Worm (Caenorhabditis elegans): Measurements from ENCODE around the gene cest-1.1.
A peak's percentile ranks its signal among the peaks of the same experiment; 100 is the strongest.

Gene cest-1.1

ce11 chrV:14176572-14176971 is 10.0 kb upstream of the cest-1.1 start:
- no peak for TF ChIP-seq efl-1 (optimal IDR thresholded peaks at IDR 0.05)
- no peak for TF ChIP-seq efl-1 (GFP tag; optimal IDR thresholded peaks at IDR 0.05 in 1 of 2)
- TF ChIP-seq pax-3 (tag; optimal IDR thresholded peaks at IDR 0.05) = no peak
- TF ChIP-seq vab-15 (tag; optimal IDR thresholded peaks at IDR 0.05) = no peak
- TF ChIP-seq alr-1 (tag; optimal IDR thresholded peaks at IDR 0.05; ENCODE audit: borderline replicate concordance) = no peak
- no peak for TF ChIP-seq Y116A8C.19 (tag; optimal IDR thresholded peaks at IDR 0.05; ENCODE audit: borderline replicate concordance)
- TF ChIP-seq mdl-1 (tag; optimal IDR thresholded peaks at IDR 0.05) = no peak
- TF ChIP-seq hlh-17 (GFP tag; optimal IDR thresholded peaks at IDR 0.05; ENCODE audit: borderline replicate concordance) = no peak

DNA sequence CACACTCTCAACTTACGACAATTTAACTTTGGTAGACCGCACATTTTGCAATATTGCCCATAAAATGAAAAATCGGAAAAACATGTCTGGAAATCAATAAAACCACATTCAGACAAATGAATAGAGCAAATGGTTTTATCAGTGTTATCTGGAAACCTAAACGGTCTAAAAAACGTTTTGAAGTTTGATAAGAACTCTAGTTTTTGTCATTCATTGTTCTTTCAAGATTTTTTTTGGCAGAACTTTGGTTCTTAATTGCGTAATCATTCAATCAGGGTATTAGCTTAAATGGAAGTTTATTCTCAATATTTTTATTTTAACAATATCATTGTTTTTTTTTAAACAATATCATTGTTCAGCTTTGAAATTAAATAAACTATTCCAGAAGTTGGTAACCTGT is 8.7 kb upstream of the cest-1.1 start, which contains the start of gene cest-2.2:
cest-2.2 (minus strand) TSS at position 140 of the 400 bp plus-strand sequence.
- peak; percentile 21 for TF ChIP-seq elt-2 (tag; optimal IDR thresholded peaks at IDR 0.05)
- no peak for TF ChIP-seq ama-1 (optimal IDR thresholded peaks at IDR 0.05)

- TF ChIP-seq aha-1 (tag; optimal IDR thresholded peaks at IDR 0.05) = no peak
- TF ChIP-seq fkh-4 (tag; optimal IDR thresholded peaks at IDR 0.05; ENCODE audit: borderline replicate concordance) = no peak
- no peak for TF ChIP-seq lin-14 (GFP tag; optimal IDR thresholded peaks at IDR 0.05)
- TF ChIP-seq xbp-1 (tag; optimal IDR thresholded peaks at IDR 0.05) = no peak
- no peak for TF ChIP-seq ces-1 (GFP tag; optimal IDR thresholded peaks at IDR 0.05)
- TF ChIP-seq nhr-76 (tag; optimal IDR thresholded peaks at IDR 0.05) = no peak
- TF ChIP-seq lin-35 (GFP tag; optimal IDR thresholded peaks at IDR 0.05) = no peak
- TF ChIP-seq sup-37 (GFP tag; optimal IDR thresholded peaks at IDR 0.05) = no peak
- no peak for TF ChIP-seq ztf-4 (tag; optimal IDR thresholded peaks at IDR 0.05)
- TF ChIP-seq zip-4 (GFP tag; optimal IDR thresholded peaks at IDR 0.05) = no peak
- no peak for TF ChIP-seq nhr-90 (tag; optimal IDR thresholded peaks at IDR 0.05; ENCODE audit: poor library complexity)
- TF ChIP-seq unc-30 (tag; optimal IDR thresholded peaks at IDR 0.05) = no peak
- no peak for TF ChIP-seq rnt-1 (tag; optimal IDR thresholded peaks at IDR 0.05)
- no peak for TF ChIP-seq nhr-237 (tag; optimal IDR thresholded peaks at IDR 0.05)
- TF ChIP-seq jun-1 (tag; optimal IDR thresholded peaks at IDR 0.05) = no peak
Observed at ce11 chrV:14171284-14171683, 4.8 kb upstream of the cest-1.1 start, which contains the start of gene cest-2.1. TSS of gene cest-2.1 (minus strand) at chrV:14171481.

DNA sequence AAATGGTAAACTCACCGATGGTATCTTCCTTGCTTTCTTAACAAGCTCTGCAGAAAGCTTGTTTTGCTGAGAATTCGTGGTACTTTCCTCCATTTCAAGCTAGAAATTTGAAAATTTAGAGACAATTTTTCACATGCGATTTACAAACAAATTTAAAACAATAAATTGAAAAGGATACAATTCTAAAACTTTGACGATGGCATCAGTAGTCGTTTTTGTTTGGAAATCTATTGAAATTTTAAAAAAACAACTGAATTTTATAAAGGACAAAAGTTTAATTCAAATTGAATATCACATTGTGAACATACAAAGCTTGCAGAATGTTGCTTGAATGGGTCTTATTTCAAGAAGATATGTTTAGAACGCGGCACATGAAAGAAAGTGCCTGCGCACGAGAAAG is 1.1 kb upstream of the cest-1.1 start, which contains the start of gene ocam-1:
ocam-1 (minus strand) TSS at position 101 of the 400 bp plus-strand sequence.
- no peak for TF ChIP-seq nhr-71 (tag; optimal IDR thresholded peaks at IDR 0.05)
- no peak for TF ChIP-seq ceh-90 (tag; optimal IDR thresholded peaks at IDR 0.05)
- TF ChIP-seq ama-1 (optimal IDR thresholded peaks at IDR 0.05) = no peak
- no peak for TF ChIP-seq pqm-1 (tag; optimal IDR thresholded peaks at IDR 0.05)
- TF ChIP-seq sptf-1 (tag; optimal IDR thresholded peaks at IDR 0.05) = no peak
- TF ChIP-seq fos-1 (tag; optimal IDR thresholded peaks at IDR 0.05) = no peak
- TF ChIP-seq C34B4.2 (tag; optimal IDR thresholded peaks at IDR 0.05) = no peak
- no peak for TF ChIP-seq sox-4 (tag; optimal IDR thresholded peaks at IDR 0.05)
- TF ChIP-seq elt-3 (tag; optimal IDR thresholded peaks at IDR 0.05) = no peak
- TF ChIP-seq tlp-1 (tag; optimal IDR thresholded peaks at IDR 0.05) = no peak
- no peak for TF ChIP-seq snpc-4 (tag; optimal IDR thresholded peaks at IDR 0.05)
- TF ChIP-seq elt-2 (tag; optimal IDR thresholded peaks at IDR 0.05) = no peak
- no peak for TF ChIP-seq hpl-2 (GFP tag; optimal IDR thresholded peaks at IDR 0.05)
- no peak for TF ChIP-seq lin-15B (tag; optimal IDR thresholded peaks at IDR 0.05)

- no peak for TF ChIP-seq hlh-17 (GFP tag; optimal IDR thresholded peaks at IDR 0.05; ENCODE audit: borderline replicate concordance)
- TF ChIP-seq pag-3 (tag; optimal IDR thresholded peaks at IDR 0.05; ENCODE audit: borderline replicate concordance, insufficient read depth) = no peak
- TF ChIP-seq Y116A8C.19 (tag; optimal IDR thresholded peaks at IDR 0.05; ENCODE audit: borderline replicate concordance) = no peak
- no peak for TF ChIP-seq nhr-12 (tag; optimal IDR thresholded peaks at IDR 0.05)
- TF ChIP-seq nhr-90 (tag; optimal IDR thresholded peaks at IDR 0.05; ENCODE audit: poor library complexity) = no peak
- no peak for TF ChIP-seq unc-86 (tag; optimal IDR thresholded peaks at IDR 0.05)
- no peak for TF ChIP-seq zip-4 (GFP tag; optimal IDR thresholded peaks at IDR 0.05)
Observed at ce11 chrV:14165745-14166144, 785 bp downstream of the cest-1.1 start.
